Worm (Caenorhabditis elegans) whole organism, L1 larva: ENCODE measurements around the gene gst-13.

Source experiments
- Y116A8C.19 ChIP-seq: sonication (generic microtip); optimal IDR thresholded peaks from 2 replicates; lab custom pipeline; 2016; ENCODE audit warnings: missing compliant biosample characterization, missing genetic modification characterization, borderline replicate concordance
- egl-27 ChIP-seq, 2 experiments: fragments of 150-350 bp in 1 of 2; sonication (generic microtip); optimal IDR thresholded peaks; 3 replicates each; lab custom pipeline; 2017 to 2018; ENCODE audit warnings: missing biosample characterization in 2 of 2, missing genetic modification characterization in 2 of 2, missing genetic modification reagents in 2 of 2
- elt-3 ChIP-seq, 6 experiments: fragments of 150-350 bp in 1 of 6; sonication (generic microtip); optimal IDR thresholded peaks; 2 replicates each; lab custom pipeline; 2017 to 2018; ENCODE audit warnings: missing biosample characterization in 6 of 6, missing genetic modification characterization in 6 of 6, inconsistent platforms in 1 of 6
- ets-5 ChIP-seq: fragments of 200-800 bp; sonication (Bioruptor generic); IDR thresholded peaks from 2 replicates; pipeline ENCODE4 v1.3.6; 2022; ENCODE audit warnings: missing genetic modification characterization, missing compliant biosample characterization
- jun-1 ChIP-seq: fragments of 150-350 bp; optimal IDR thresholded peaks from 2 replicates; lab custom pipeline; 2014; ENCODE audit warnings: missing biosample characterization, missing genetic modification reagents, missing genetic modification characterization
- mdl-1 ChIP-seq, 2 experiments: fragments of 150-350 bp; optimal IDR thresholded peaks; 2 replicates each; lab custom pipeline; 2014 to 2017; ENCODE audit warnings: missing biosample characterization in 2 of 2, missing genetic modification characterization in 2 of 2, inconsistent platforms in 1 of 2
- nhr-77 ChIP-seq: fragments of 150-350 bp; optimal IDR thresholded peaks from 2 replicates; lab custom pipeline; 2014; ENCODE audit warnings: missing biosample characterization, missing genetic modification characterization
- nhr-90 ChIP-seq: sonication (generic microtip); optimal IDR thresholded peaks from 2 replicates; lab custom pipeline; 2016; ENCODE audit warnings: mild to moderate bottlenecking, missing genetic modification characterization, missing compliant biosample characterization; ENCODE audit not compliant: poor library complexity
- zag-1 ChIP-seq: fragments of 150-350 bp; optimal IDR thresholded peaks from 2 replicates; lab custom pipeline; 2014; ENCODE audit warnings: missing biosample characterization, missing genetic modification characterization

DNA sequence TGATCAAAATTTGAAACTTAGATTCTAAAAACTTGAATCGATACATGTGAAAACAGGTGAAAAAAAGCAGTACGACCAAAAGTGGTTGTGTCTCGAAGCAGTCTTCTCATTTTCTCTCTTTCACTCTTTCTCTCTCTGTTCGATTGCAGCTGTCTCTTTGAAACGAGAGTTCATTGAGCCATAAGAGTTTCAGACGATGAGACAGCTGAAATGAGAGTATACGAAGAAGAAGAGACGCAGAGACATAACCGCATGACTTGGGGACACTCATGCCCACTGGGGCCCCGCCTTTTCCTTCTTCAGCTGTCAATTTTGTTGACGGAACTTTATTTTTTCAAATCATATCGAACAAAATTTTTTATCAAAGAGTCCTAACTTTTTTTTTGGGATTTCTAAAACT is 42.7 kb downstream of the gst-13 start:
- TF ChIP-seq elt-3 (tag; optimal IDR thresholded peaks at IDR 0.05; lab: Kevin White, UChicago) (peak in 2 of 6 experiments; percentile 63 to 82), nhr-90 (tag; lab: Kevin White, UChicago) (peak; percentile 77), ets-5 (GFP tag; lab: Robert Waterston, UW) (no peak), Y116A8C.19 (tag; lab: Kevin White, UChicago) (no peak), mdl-1 (tag; optimal IDR thresholded peaks at IDR 0.05; lab: Kevin White, UChicago) (peak; percentile 14 to 92), nhr-77 (tag; lab: Kevin White, UChicago) (peak; percentile 49), egl-27 (tag; optimal IDR thresholded peaks at IDR 0.05; lab: Kevin White, UChicago) (peak; percentile 40 to 54), zag-1 (tag; lab: Kevin White, UChicago) (no peak), jun-1 (tag; lab: Kevin White, UChicago) (peak; percentile 78)
